Worm (Caenorhabditis elegans): Measurements from ENCODE around the gene Y73B6BL.270.
A peak's percentile ranks its signal among the peaks of the same experiment; 100 is the strongest.

ce11 chrIV:6383970-6384369, 18.8 kb downstream of the Y73B6BL.270 start, which contains the start of gene shl-1:
- TF ChIP-seq ama-1 (optimal IDR thresholded peaks at IDR 0.05) (no peak), unc-39 (tag; optimal IDR thresholded peaks at IDR 0.05) (no peak), aha-1 (tag) (peak; percentile 79), Y105C5A.15 (GFP tag; IDR thresholded peaks at IDR 0.05) (no peak), mdl-1 (tag; optimal IDR thresholded peaks at IDR 0.05) (no peak), dmd-6 (GFP tag; IDR thresholded peaks at IDR 0.05) (no peak), ZK546.5 (tag; optimal IDR thresholded peaks at IDR 0.05) (no peak), snpc-1.2 (GFP tag; IDR thresholded peaks at IDR 0.05) (no peak), dpl-1 (GFP tag; optimal IDR thresholded peaks at IDR 0.05) (no peak), F49E8.2 (tag; optimal IDR thresholded peaks at IDR 0.05; ENCODE audit: borderline replicate concordance) (no peak), nhr-76 (tag; optimal IDR thresholded peaks at IDR 0.05) (no peak), jun-1 (tag; optimal IDR thresholded peaks at IDR 0.05) (no peak), nhr-11 (tag; optimal IDR thresholded peaks at IDR 0.05) (no peak)
